Worm (Caenorhabditis elegans) whole organism, L3 larva: ENCODE measurements around the gene sas-5.

Experiments used
- R02D3.7 ChIP-seq: fragments of 150-350 bp; optimal IDR thresholded peaks from 2 replicates; lab custom pipeline; 2014; ENCODE audit warnings: missing biosample characterization, missing genetic modification characterization
- ZK546.5 ChIP-seq: sonication (generic microtip); optimal IDR thresholded peaks from 2 replicates; lab custom pipeline; 2017; ENCODE audit warnings: missing biosample characterization, missing genetic modification characterization
- aly-2 ChIP-seq: fragments of 150-350 bp; optimal IDR thresholded peaks from 2 replicates; lab custom pipeline; 2014; ENCODE audit warnings: missing biosample characterization, missing genetic modification characterization
- ama-1 ChIP-seq: fragments of 150-350 bp; optimal IDR thresholded peaks from 2 replicates; lab custom pipeline; 2018
- ceh-16 ChIP-seq: sonication (generic microtip); optimal IDR thresholded peaks from 2 replicates; lab custom pipeline; 2017; ENCODE audit warnings: missing biosample characterization, missing genetic modification characterization
- ceh-28 ChIP-seq: fragments of 150-350 bp; optimal IDR thresholded peaks from 2 replicates; lab custom pipeline; 2014; ENCODE audit warnings: missing biosample characterization, missing genetic modification reagents, missing genetic modification characterization
- ceh-82 ChIP-seq: fragments of 150-350 bp; optimal IDR thresholded peaks from 2 replicates; lab custom pipeline; 2014; ENCODE audit warnings: missing biosample characterization, missing genetic modification characterization
- ceh-9 ChIP-seq: sonication (generic microtip); optimal IDR thresholded peaks from 2 replicates; lab custom pipeline; 2018; ENCODE audit warnings: missing biosample characterization, missing genetic modification characterization
- daf-12 ChIP-seq: fragments of 150-350 bp; optimal IDR thresholded peaks from 2 replicates; lab custom pipeline; 2014; ENCODE audit warnings: missing biosample characterization, missing genetic modification reagents, missing genetic modification characterization
- egl-27 ChIP-seq: sonication (generic microtip); optimal IDR thresholded peaks from 4 replicates; lab custom pipeline; 2017; ENCODE audit warnings: missing biosample characterization, missing genetic modification reagents, missing genetic modification characterization
- egl-5 ChIP-seq: fragments of 150-350 bp; optimal IDR thresholded peaks from 2 replicates; lab custom pipeline; 2017; ENCODE audit warnings: missing biosample characterization, missing genetic modification reagents, missing genetic modification characterization, inconsistent platforms
- elt-1 ChIP-seq: fragments of 150-350 bp; optimal IDR thresholded peaks from 2 replicates; lab custom pipeline; 2014; ENCODE audit warnings: missing biosample characterization, missing genetic modification characterization
- elt-2 ChIP-seq: sonication (generic microtip); optimal IDR thresholded peaks from 2 replicates; lab custom pipeline; 2016; ENCODE audit warnings: missing genetic modification reagents, mild to moderate bottlenecking, missing genetic modification characterization, missing compliant biosample characterization
- elt-3 ChIP-seq, 3 experiments: fragments of 150-350 bp in 1 of 3; sonication (generic microtip) in 2 of 3; optimal IDR thresholded peaks; 2 replicates in 2 of 3; 4 replicates in 1 of 3; lab custom pipeline; 2014 to 2017; ENCODE audit warnings: missing biosample characterization in 3 of 3, missing genetic modification characterization in 3 of 3
- eor-1 ChIP-seq, 2 experiments: fragments of 150-350 bp; optimal IDR thresholded peaks; 2 replicates each; lab custom pipeline; 2014 to 2018; ENCODE audit warnings: missing biosample characterization in 2 of 2, missing genetic modification characterization in 2 of 2
- fkh-10 ChIP-seq: sonication (generic microtip); optimal IDR thresholded peaks from 2 replicates; lab custom pipeline; 2017; ENCODE audit warnings: missing biosample characterization, missing genetic modification reagents, missing genetic modification characterization
- fkh-2 ChIP-seq: fragments of 150-350 bp; optimal IDR thresholded peaks from 2 replicates; lab custom pipeline; 2014; ENCODE audit warnings: missing biosample characterization, missing genetic modification reagents, missing genetic modification characterization
- fos-1 ChIP-seq: fragments of 150-350 bp; optimal IDR thresholded peaks from 2 replicates; lab custom pipeline; 2014; ENCODE audit warnings: missing biosample characterization, missing genetic modification characterization
- hmg-11 ChIP-seq: sonication (generic microtip); optimal IDR thresholded peaks from 2 replicates; lab custom pipeline; 2016; ENCODE audit warnings: missing genetic modification characterization, missing compliant biosample characterization
- jun-1 ChIP-seq: fragments of 150-350 bp; optimal IDR thresholded peaks from 2 replicates; lab custom pipeline; 2014; ENCODE audit warnings: missing biosample characterization, missing genetic modification reagents, missing genetic modification characterization
- lin-15B ChIP-seq: fragments of 150-350 bp; optimal IDR thresholded peaks from 2 replicates; lab custom pipeline; 2014; ENCODE audit warnings: missing biosample characterization, missing genetic modification characterization
- lin-39 ChIP-seq: fragments of 150-350 bp; optimal IDR thresholded peaks from 2 replicates; lab custom pipeline; 2018; ENCODE audit warnings: missing biosample characterization, missing genetic modification reagents, missing genetic modification characterization
- lsy-12 ChIP-seq: sonication (generic microtip); optimal IDR thresholded peaks from 2 replicates; lab custom pipeline; 2016; ENCODE audit warnings: mild to moderate bottlenecking, missing genetic modification characterization, missing compliant biosample characterization
- mdl-1 ChIP-seq: fragments of 150-350 bp; optimal IDR thresholded peaks from 2 replicates; lab custom pipeline; 2014; ENCODE audit warnings: missing biosample characterization, missing genetic modification characterization
- mml-1 ChIP-seq: fragments of 150-350 bp; sonication (generic microtip); optimal IDR thresholded peaks from 3 replicates; lab custom pipeline; 2014; ENCODE audit warnings: missing biosample characterization, missing genetic modification characterization
- nfya-1 ChIP-seq: sonication (generic microtip); optimal IDR thresholded peaks from 2 replicates; lab custom pipeline; 2017; ENCODE audit warnings: missing genetic modification characterization, mild to moderate bottlenecking, missing compliant biosample characterization, antibody characterized with exemption, moderate library complexity; ENCODE audit not compliant: insufficient read depth
- nhr-11 ChIP-seq: fragments of 150-350 bp; optimal IDR thresholded peaks from 2 replicates; lab custom pipeline; 2014; ENCODE audit warnings: missing biosample characterization, missing genetic modification characterization
- nhr-12 ChIP-seq: fragments of 150-350 bp; optimal IDR thresholded peaks from 2 replicates; lab custom pipeline; 2014; ENCODE audit warnings: missing biosample characterization, missing genetic modification characterization
- nhr-23 ChIP-seq: fragments of 150-350 bp; optimal IDR thresholded peaks from 2 replicates; lab custom pipeline; 2014; ENCODE audit warnings: missing biosample characterization, missing genetic modification reagents, missing genetic modification characterization
- nhr-237 ChIP-seq: fragments of 150-350 bp; optimal IDR thresholded peaks from 2 replicates; lab custom pipeline; 2014; ENCODE audit warnings: missing biosample characterization, missing genetic modification characterization
- nhr-25 ChIP-seq: sonication (generic microtip); optimal IDR thresholded peaks from 2 replicates; lab custom pipeline; 2017; ENCODE audit warnings: missing biosample characterization, missing genetic modification characterization
- nhr-28 ChIP-seq: fragments of 150-350 bp; optimal IDR thresholded peaks from 2 replicates; lab custom pipeline; 2014; ENCODE audit warnings: missing biosample characterization, missing genetic modification characterization
- nhr-43 ChIP-seq: sonication (generic microtip); optimal IDR thresholded peaks from 2 replicates; lab custom pipeline; 2016; ENCODE audit warnings: mild to moderate bottlenecking, missing genetic modification characterization, missing compliant biosample characterization; ENCODE audit not compliant: poor library complexity, severe bottlenecking
- nhr-67 ChIP-seq: fragments of 150-350 bp; optimal IDR thresholded peaks from 2 replicates; lab custom pipeline; 2014; ENCODE audit warnings: missing biosample characterization, missing genetic modification characterization
- nhr-76 ChIP-seq: fragments of 150-350 bp; sonication (generic microtip); optimal IDR thresholded peaks from 5 replicates; lab custom pipeline; 2014; ENCODE audit warnings: missing biosample characterization, missing genetic modification characterization
- nhr-77 ChIP-seq: fragments of 150-350 bp; optimal IDR thresholded peaks from 2 replicates; lab custom pipeline; 2014; ENCODE audit warnings: missing biosample characterization, missing genetic modification characterization
- pha-4 ChIP-seq: fragments of 150-350 bp; optimal IDR thresholded peaks from 2 replicates; lab custom pipeline; 2014; ENCODE audit warnings: missing biosample characterization, missing genetic modification reagents, missing genetic modification characterization
- pqm-1 ChIP-seq: fragments of 150-350 bp; optimal IDR thresholded peaks from 2 replicates; lab custom pipeline; 2017; ENCODE audit warnings: missing biosample characterization, missing genetic modification characterization, inconsistent platforms
- sea-2 ChIP-seq: fragments of 150-350 bp; sonication (generic microtip); optimal IDR thresholded peaks from 4 replicates; lab custom pipeline; 2014; ENCODE audit warnings: missing biosample characterization, missing genetic modification reagents, missing genetic modification characterization
- skn-1 ChIP-seq: fragments of 150-350 bp; optimal IDR thresholded peaks from 2 replicates; lab custom pipeline; 2014; ENCODE audit warnings: missing biosample characterization, missing genetic modification characterization
- snpc-4 ChIP-seq: fragments of 150-350 bp; optimal IDR thresholded peaks from 2 replicates; lab custom pipeline; 2014; ENCODE audit warnings: missing biosample characterization, missing genetic modification characterization
- tbx-2 ChIP-seq: sonication (generic microtip); optimal IDR thresholded peaks from 2 replicates; lab custom pipeline; 2016; ENCODE audit warnings: mild to moderate bottlenecking, missing genetic modification characterization, missing compliant biosample characterization
- unc-39 ChIP-seq: sonication (generic microtip); optimal IDR thresholded peaks from 4 replicates; lab custom pipeline; 2017; ENCODE audit warnings: missing biosample characterization, missing genetic modification characterization
- unc-62 ChIP-seq: fragments of 150-350 bp; sonication (generic microtip); optimal IDR thresholded peaks from 4 replicates; lab custom pipeline; 2014; ENCODE audit warnings: missing biosample characterization, missing genetic modification reagents, missing genetic modification characterization
- zag-1 ChIP-seq: fragments of 150-350 bp; optimal IDR thresholded peaks from 2 replicates; lab custom pipeline; 2014; ENCODE audit warnings: missing biosample characterization, missing genetic modification characterization
- ztf-11 ChIP-seq: fragments of 150-350 bp; optimal IDR thresholded peaks from 2 replicates; lab custom pipeline; 2014; ENCODE audit warnings: missing biosample characterization, missing genetic modification characterization
- ztf-4 ChIP-seq: fragments of 150-350 bp; optimal IDR thresholded peaks from 2 replicates; lab custom pipeline; 2014; ENCODE audit warnings: missing biosample characterization, missing genetic modification characterization

Gene sas-5

ce11 chrV:11564573-11564972, 46.0 kb upstream of the sas-5 start, which contains the start of gene srx-87:
srx-87 (plus strand) TSS chrV:11564873.
- TF ChIP-seq nhr-43 (tag; lab: Kevin White, UChicago) (no peak), nhr-23 (tag; lab: Kevin White, UChicago) (no peak), nhr-77 (tag; lab: Kevin White, UChicago) (no peak), unc-62 (no peak)
- TF ChIP-seq, all 47 proteins: peak for 0

ce11 chrV:11570169-11570651, 40.3 kb upstream of the sas-5 start, which contains the start of the genes nhr-101 and pms-2:
nhr-101 (plus strand) TSS chrV:11570476.
pms-2 (minus strand) TSS chrV:11570601.
- TF ChIP-seq nhr-11 (tag; lab: Kevin White, UChicago) (no peak), nhr-43 (tag; lab: Kevin White, UChicago) (no peak), pqm-1 (tag; lab: Kevin White, UChicago) (peak; percentile 11), nhr-77 (tag; lab: Kevin White, UChicago) (no peak), tbx-2 (no peak), elt-2 (tag; lab: Kevin White, UChicago) (peak; percentile 19), ZK546.5 (no peak)

ce11 chrV:11572803-11573490, 37.6 kb upstream of the sas-5 start, which contains the start of the genes H12C20.7 and nhr-68:
H12C20.7 (minus strand) TSS chrV:11572990.
nhr-68 (plus strand) TSS chrV:11573440.
- TF ChIP-seq ceh-16 (tag; lab: Kevin White, UChicago) (no peak), elt-1 (peak; percentile 50), nhr-237 (no peak), egl-27 (tag; lab: Kevin White, UChicago) (peak; percentile 72), nhr-12 (tag; lab: Kevin White, UChicago) (no peak), ceh-9 (tag; lab: Kevin White, UChicago) (no peak), ztf-4 (tag; lab: Kevin White, UChicago) (peak; percentile 52), lsy-12 (tag; lab: Kevin White, UChicago) (peak; percentile 95), mdl-1 (tag; lab: Kevin White, UChicago) (peak; percentile 76), jun-1 (tag; lab: Kevin White, UChicago) (peak; percentile 91), lin-39 (tag; lab: Kevin White, UChicago) (no peak), unc-39 (tag; lab: Kevin White, UChicago) (no peak), nhr-23 (tag; lab: Kevin White, UChicago) (peak; percentile 93), pha-4 (tag; lab: Kevin White, UChicago) (peak; percentile 95), aly-2 (tag; lab: Kevin White, UChicago) (no peak), fkh-10 (no peak), nhr-11 (tag; lab: Kevin White, UChicago) (no peak), pqm-1 (tag; lab: Kevin White, UChicago) (peak; percentile 99), ceh-28 (tag; lab: Kevin White, UChicago) (peak; percentile 52), nfya-1 (peak; percentile 65), nhr-67 (no peak), ama-1 (lab: Kevin White, UChicago) (no peak), snpc-4 (tag; lab: Kevin White, UChicago) (no peak), ceh-82 (tag; lab: Kevin White, UChicago) (no peak), fkh-2 (tag; lab: Kevin White, UChicago) (no peak), R02D3.7 (tag; lab: Kevin White, UChicago) (peak; percentile 50), sea-2 (GFP tag; lab: Kevin White, UChicago) (no peak), skn-1 (tag; lab: Kevin White, UChicago) (peak; percentile 77), ztf-11 (tag; lab: Kevin White, UChicago) (no peak), elt-3 (tag; optimal IDR thresholded peaks at IDR 0.05; lab: Kevin White, UChicago) (peak in 2 of 3 experiments; percentile 75 to 77), hmg-11 (tag; lab: Kevin White, UChicago) (no peak), nhr-77 (tag; lab: Kevin White, UChicago) (peak; percentile 31), nhr-43 (tag; lab: Kevin White, UChicago) (peak; percentile 99), lin-15B (tag; lab: Kevin White, UChicago) (peak; percentile 23), nhr-28 (tag; lab: Kevin White, UChicago) (peak; percentile 48), daf-12 (tag; lab: Kevin White, UChicago) (no peak), nhr-76 (tag; lab: Kevin White, UChicago) (peak; percentile 9), mml-1 (tag; lab: Kevin White, UChicago) (no peak), ZK546.5 (no peak), nhr-25 (tag; lab: Kevin White, UChicago) (peak; percentile 94), unc-62 (peak; percentile 22), tbx-2 (peak; percentile 87), egl-5 (tag; lab: Kevin White, UChicago) (no peak), fos-1 (tag; lab: Kevin White, UChicago) (peak; percentile 60), eor-1 (tag; optimal IDR thresholded peaks at IDR 0.05; lab: Kevin White, UChicago) (no peak), elt-2 (tag; lab: Kevin White, UChicago) (peak; percentile 99), zag-1 (tag; lab: Kevin White, UChicago) (no peak)
